Fruit fly (Drosophila melanogaster): ENCODE data around the gene CG45691.

The CG45691 gene

DNA sequence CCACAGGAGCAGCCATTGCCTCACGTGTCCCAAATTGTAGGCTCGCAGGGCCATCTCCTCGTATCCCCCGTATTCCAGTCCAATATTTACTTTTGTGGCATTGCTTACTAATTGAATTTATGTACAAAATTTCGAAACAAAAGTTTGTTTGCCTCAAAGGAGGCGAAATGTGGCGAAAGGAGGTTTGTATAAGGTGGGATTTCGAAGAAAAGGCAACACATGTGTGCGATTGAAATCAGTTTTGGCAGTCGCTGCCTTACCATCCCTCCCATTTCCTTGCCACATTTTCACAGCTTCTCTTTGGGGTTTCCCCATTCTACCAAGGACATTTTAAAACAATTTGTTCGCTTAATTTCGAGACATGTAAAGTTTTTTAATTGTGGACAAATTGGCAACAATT lies at the start of gene CG45691:
CG45691 (minus strand) TSS at position 101 of the 400 bp plus-strand sequence.
- TF ChIP-seq Mio (GFP tag; optimal IDR thresholded peaks at IDR 0.05): no peak
- TF ChIP-seq sage (GFP tag; optimal IDR thresholded peaks at IDR 0.05): no peak
- no peak for TF ChIP-seq usp (GFP tag; optimal IDR thresholded peaks at IDR 0.05)
- no peak for TF ChIP-seq dl (GFP tag; optimal IDR thresholded peaks at IDR 0.05; ENCODE audit: insufficient read depth in 1 of 2, partially characterized antibody in 2 of 2)
- TF ChIP-seq Sp1 (GFP tag; optimal IDR thresholded peaks at IDR 0.05): no peak
- TF ChIP-seq Vsx2 (GFP tag; optimal IDR thresholded peaks at IDR 0.05; ENCODE audit: partially characterized antibody): no peak
- no peak for TF ChIP-seq lola (GFP tag; optimal IDR thresholded peaks at IDR 0.05)
- TF ChIP-seq Dif (GFP tag; optimal IDR thresholded peaks at IDR 0.05; ENCODE audit: partially characterized antibody): no peak
- no peak for TF ChIP-seq Myc (optimal IDR thresholded peaks at IDR 0.05)

DNA sequence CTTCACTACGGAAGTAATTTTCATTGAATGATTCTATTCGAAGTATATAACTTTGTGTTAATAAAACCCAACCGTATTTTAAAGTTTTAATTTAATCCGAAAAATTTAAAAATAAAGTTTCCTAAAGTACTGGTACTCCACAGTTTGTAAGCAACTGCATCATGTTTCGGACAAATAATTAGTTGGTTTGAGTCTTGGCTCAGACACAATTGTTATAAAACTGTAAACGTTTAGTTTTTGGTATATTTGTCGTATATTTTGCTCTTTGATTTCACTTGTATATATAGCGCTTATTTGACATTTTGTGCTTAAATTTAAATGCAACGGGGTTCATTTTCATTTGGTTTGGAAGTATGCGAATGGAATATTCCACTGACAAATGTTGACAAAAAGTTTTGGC lies 48.0 kb upstream of the CG45691 start:
- TF ChIP-seq pan (optimal IDR thresholded peaks at IDR 0.05) (no peak), Dif (GFP tag; optimal IDR thresholded peaks at IDR 0.05; ENCODE audit: partially characterized antibody) (peak; percentile 13), Abd-B (GFP tag; optimal IDR thresholded peaks at IDR 0.05) (no peak), Myc (optimal IDR thresholded peaks at IDR 0.05) (peak; percentile 89)

DNA sequence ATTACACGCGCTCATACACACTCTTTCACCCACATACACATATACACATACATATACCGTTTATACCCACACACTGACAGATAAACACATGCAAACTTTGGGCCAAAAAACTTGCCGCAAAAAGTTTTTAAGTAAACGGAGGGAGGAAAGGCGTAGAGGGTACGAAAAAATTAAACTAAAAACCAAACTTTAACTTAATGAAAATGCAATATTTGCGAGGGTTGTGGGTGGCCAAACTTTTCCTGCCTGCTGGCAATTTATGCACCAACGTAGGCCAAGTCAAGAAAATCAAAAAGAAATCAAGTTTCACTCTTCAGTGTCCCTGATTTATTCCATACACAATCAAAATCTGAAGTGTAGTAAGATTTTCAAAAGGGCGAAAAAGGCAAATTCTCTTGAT lies 42.7 kb upstream of the CG45691 start, which contains the start of gene CG31804:
CG31804 (plus strand) TSS at position 301 of the 400 bp plus-strand sequence.
- no peak for TF ChIP-seq fru (GFP tag; optimal IDR thresholded peaks at IDR 0.05)
- no peak for TF ChIP-seq sv (GFP tag; optimal IDR thresholded peaks at IDR 0.05)
- no peak for TF ChIP-seq dmrt93B (GFP tag; optimal IDR thresholded peaks at IDR 0.05)
- no peak for TF ChIP-seq pan (optimal IDR thresholded peaks at IDR 0.05)
- TF ChIP-seq OdsH (GFP tag; optimal IDR thresholded peaks at IDR 0.05): no peak
- TF ChIP-seq HLH106 (tag; optimal IDR thresholded peaks at IDR 0.05): no peak
- TF ChIP-seq CG32264 (GFP tag; optimal IDR thresholded peaks at IDR 0.05): no peak
- no peak for TF ChIP-seq N (GFP tag; optimal IDR thresholded peaks at IDR 0.05)

DNA sequence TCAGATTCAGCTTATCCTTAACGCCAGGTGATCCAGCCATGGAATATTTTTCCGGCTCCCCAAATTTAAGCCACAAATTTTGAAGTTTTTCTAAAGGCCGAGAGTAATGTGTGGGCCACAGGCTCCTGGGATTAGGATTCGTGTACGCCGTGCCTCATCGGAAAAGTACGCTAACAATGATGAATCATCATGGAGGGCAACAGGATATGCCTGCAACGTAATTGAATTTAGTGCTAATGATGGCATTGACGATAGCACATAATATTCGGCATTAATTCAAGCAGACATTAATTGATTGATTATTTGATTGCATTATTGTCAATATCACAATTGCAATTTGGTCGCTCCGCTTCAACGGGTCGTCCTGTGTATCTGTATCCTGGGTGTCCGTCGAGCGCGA lies 8.8 kb downstream of the CG45691 start, which contains the start of gene CG34170:
CG34170 (minus strand) TSS at position 101 of the 400 bp plus-strand sequence.
- no peak for TF ChIP-seq foxo (GFP tag; optimal IDR thresholded peaks at IDR 0.05)
- no peak for TF ChIP-seq dl (GFP tag; optimal IDR thresholded peaks at IDR 0.05; ENCODE audit: insufficient read depth in 1 of 2, partially characterized antibody in 2 of 2)
- no peak for TF ChIP-seq CG9705 (GFP tag; optimal IDR thresholded peaks at IDR 0.05)
- TF ChIP-seq lola (GFP tag; optimal IDR thresholded peaks at IDR 0.05): no peak
- no peak for TF ChIP-seq Hnf4 (GFP tag; optimal IDR thresholded peaks at IDR 0.05)
- TF ChIP-seq sv (GFP tag; optimal IDR thresholded peaks at IDR 0.05): no peak
- no peak for TF ChIP-seq Mio (GFP tag; optimal IDR thresholded peaks at IDR 0.05)
- no peak for TF ChIP-seq br (GFP tag; optimal IDR thresholded peaks at IDR 0.05)
- TF ChIP-seq GATAd (GFP tag; optimal IDR thresholded peaks at IDR 0.05): no peak
- no peak for TF ChIP-seq usp (GFP tag; optimal IDR thresholded peaks at IDR 0.05)
- no peak for TF ChIP-seq CG32264 (GFP tag; optimal IDR thresholded peaks at IDR 0.05)
- TF ChIP-seq psq (GFP tag; optimal IDR thresholded peaks at IDR 0.05): no peak
- no peak for TF ChIP-seq dmrt93B (GFP tag; optimal IDR thresholded peaks at IDR 0.05)
- no peak for TF ChIP-seq Myc (optimal IDR thresholded peaks at IDR 0.05)

DNA sequence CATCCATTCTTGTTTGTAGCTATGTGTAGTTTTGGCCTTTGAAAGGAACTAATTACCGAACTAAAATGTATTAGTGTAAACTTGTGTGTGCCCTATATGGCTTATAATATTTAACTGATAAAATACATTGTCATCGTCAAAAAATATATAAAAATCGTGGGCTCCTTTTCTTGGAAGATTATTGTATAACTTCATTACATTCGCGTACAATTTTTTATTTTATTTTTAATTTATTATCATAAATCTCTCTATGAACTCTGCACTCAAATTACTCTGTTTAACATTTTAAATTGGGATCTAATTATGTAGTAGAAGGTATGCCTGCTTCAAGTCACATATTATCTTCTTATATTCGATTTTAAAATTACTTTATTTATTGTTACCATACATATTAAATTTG lies 28.4 kb downstream of the CG45691 start, which contains the start of gene CG6380:
CG6380 (minus strand) TSS at position 101 of the 400 bp plus-strand sequence.
- TF ChIP-seq usp (GFP tag; optimal IDR thresholded peaks at IDR 0.05) (no peak), CG32264 (GFP tag; optimal IDR thresholded peaks at IDR 0.05) (no peak), CG9705 (GFP tag; optimal IDR thresholded peaks at IDR 0.05) (no peak), GATAd (GFP tag; optimal IDR thresholded peaks at IDR 0.05) (no peak), HLH106 (tag; optimal IDR thresholded peaks at IDR 0.05) (no peak), foxo (GFP tag; optimal IDR thresholded peaks at IDR 0.05) (no peak), Hnf4 (GFP tag; optimal IDR thresholded peaks at IDR 0.05) (no peak), dsf (GFP tag; optimal IDR thresholded peaks at IDR 0.05; ENCODE audit: borderline replicate concordance) (no peak), sage (GFP tag; optimal IDR thresholded peaks at IDR 0.05) (no peak), rgr (GFP tag; optimal IDR thresholded peaks at IDR 0.05) (no peak), woc (GFP tag; optimal IDR thresholded peaks at IDR 0.05) (no peak), brk (GFP tag; optimal IDR thresholded peaks at IDR 0.05) (no peak), CrebA (GFP tag; optimal IDR thresholded peaks at IDR 0.05; ENCODE audit: borderline replicate concordance) (no peak), jim (GFP tag; optimal IDR thresholded peaks at IDR 0.05) (no peak), lola (GFP tag; optimal IDR thresholded peaks at IDR 0.05) (no peak), psq (GFP tag; optimal IDR thresholded peaks at IDR 0.05) (no peak)

Measured in whole organism, wandering third instar larva.